In genomic region chrV:9160224-9160886, ce11 we compare ENCODE assay signal across 1 worm cellular context.
TF ChIP-seq lines count a peak whose summit lies in the region.

col-144 (minus strand) TSS chrV:9160642.

TF ChIP-seq in whole organism, L1 larva, 84 proteins besides CTCF, POLR2A, EP300 and RAD21 (continued from another document):
- peak; percentile 59 for TF ChIP-seq snu-23 (GFP tag; optimal IDR thresholded peaks at IDR 0.05; lab: Kevin White, UChicago)
- no peak for TF ChIP-seq fkh-10 (GFP tag; optimal IDR thresholded peaks at IDR 0.05; lab: Kevin White, UChicago)
- TF ChIP-seq efl-1 (optimal IDR thresholded peaks at IDR 0.05; lab: Kevin White, UChicago): no peak
- peak in 1 of 2 experiments; percentile 82 for TF ChIP-seq efl-1 (GFP tag; optimal IDR thresholded peaks at IDR 0.05 in 1 of 2; lab: Kevin White, UChicago)
- TF ChIP-seq pqm-1 (tag; optimal IDR thresholded peaks at IDR 0.05; lab: Kevin White, UChicago): no peak
- no peak for TF ChIP-seq hlh-17 (GFP tag; optimal IDR thresholded peaks at IDR 0.05; lab: Kevin White, UChicago; ENCODE audit: borderline replicate concordance)
- no peak for TF ChIP-seq nhr-28 (tag; optimal IDR thresholded peaks at IDR 0.05; lab: Kevin White, UChicago)
- TF ChIP-seq nhr-85 (tag; lab: Kevin White, UChicago): peak; percentile 93
- TF ChIP-seq lin-39 (tag; optimal IDR thresholded peaks at IDR 0.05; lab: Kevin White, UChicago): no peak
- no peak for TF ChIP-seq irx-1 (tag; optimal IDR thresholded peaks at IDR 0.05; lab: Kevin White, UChicago)
- no peak for TF ChIP-seq sox-4 (tag; optimal IDR thresholded peaks at IDR 0.05; lab: Kevin White, UChicago)
- no peak for TF ChIP-seq C34B4.2 (tag; optimal IDR thresholded peaks at IDR 0.05; lab: Kevin White, UChicago)
- no peak for TF ChIP-seq fkh-8 (tag; optimal IDR thresholded peaks at IDR 0.05; lab: Kevin White, UChicago)
- no peak for TF ChIP-seq zip-4 (GFP tag; optimal IDR thresholded peaks at IDR 0.05; lab: Kevin White, UChicago)
- no peak for TF ChIP-seq lir-3 (tag; optimal IDR thresholded peaks at IDR 0.05; lab: Kevin White, UChicago; ENCODE audit: poor library complexity)
